Fruit fly (Drosophila melanogaster) whole organism, embryonic: ENCODE measurements around the gene Cdk5alpha.

Source experiments
- CG10147 ChIP-seq: fragments of 200-800 bp; sonication (Bioruptor generic); optimal IDR thresholded peaks from 2 replicates; lab custom pipeline; 2019; ENCODE audit warnings: missing biosample characterization, mild to moderate bottlenecking, missing genetic modification characterization, moderate library complexity
- CG10267 ChIP-seq: fragments of 200-800 bp; sonication (Bioruptor generic); optimal IDR thresholded peaks from 2 replicates; lab custom pipeline; 2018; ENCODE audit warnings: missing biosample characterization, mild to moderate bottlenecking, missing genetic modification characterization, moderate library complexity
- CG11398 ChIP-seq: fragments of 200-800 bp; sonication (Bioruptor generic); optimal IDR thresholded peaks from 2 replicates; lab custom pipeline; 2016; ENCODE audit warnings: missing biosample characterization, missing genetic modification characterization
- CG12219 ChIP-seq: fragments of 200-800 bp; sonication (Bioruptor generic); optimal IDR thresholded peaks from 3 replicates; lab custom pipeline; 2018; ENCODE audit warnings: missing biosample characterization, mild to moderate bottlenecking, missing genetic modification characterization
- CG12299 ChIP-seq: fragments of 200-800 bp; sonication (Bioruptor generic); optimal IDR thresholded peaks from 2 replicates; lab custom pipeline; 2018; ENCODE audit warnings: missing biosample characterization, mild to moderate bottlenecking, missing genetic modification characterization
- CG12744 ChIP-seq: fragments of 200-800 bp; sonication (Bioruptor generic); optimal IDR thresholded peaks from 2 replicates; lab custom pipeline; 2016; ENCODE audit warnings: missing biosample characterization, missing genetic modification characterization
- CG13123 ChIP-seq: fragments of 200-800 bp; sonication (Bioruptor generic); optimal IDR thresholded peaks from 2 replicates; lab custom pipeline; 2016; ENCODE audit warnings: missing biosample characterization, missing genetic modification characterization
- CG13287 ChIP-seq: fragments of 200-800 bp; sonication (Bioruptor generic); IDR thresholded peaks from 2 replicates; pipeline ENCODE4 v1.3.6; 2022; ENCODE audit warnings: missing biosample characterization, missing genetic modification characterization; ENCODE audit not compliant: partially characterized antibody
- CG15479 ChIP-seq: fragments of 200-800 bp; sonication (Bioruptor generic); optimal IDR thresholded peaks from 3 replicates; lab custom pipeline; 2019; ENCODE audit warnings: missing biosample characterization, mild to moderate bottlenecking, missing genetic modification characterization, moderate library complexity
- CG1647 ChIP-seq: fragments of 200-800 bp; sonication (Bioruptor generic); optimal IDR thresholded peaks from 3 replicates; lab custom pipeline; 2016; ENCODE audit warnings: missing biosample characterization, missing genetic modification characterization
- CG17361 ChIP-seq: fragments of 200-800 bp; sonication (Bioruptor generic); IDR thresholded peaks from 3 replicates; pipeline ENCODE4 v1.3.6; 2022; ENCODE audit warnings: missing biosample characterization, missing genetic modification characterization
- CG17829 ChIP-seq: fragments of 200-800 bp; optimal IDR thresholded peaks from 2 replicates; lab custom pipeline; 2019; ENCODE audit warnings: missing biosample characterization, mild to moderate bottlenecking, missing genetic modification characterization, moderate library complexity
- CG18262 ChIP-seq: fragments of 200-800 bp; optimal IDR thresholded peaks from 3 replicates; lab custom pipeline; 2019; ENCODE audit warnings: missing biosample characterization, mild to moderate bottlenecking, missing genetic modification characterization, moderate library complexity
- CG2678 ChIP-seq: fragments of 200-800 bp; sonication (Bioruptor generic); optimal IDR thresholded peaks from 3 replicates; lab custom pipeline; 2019; ENCODE audit warnings: missing biosample characterization, mild to moderate bottlenecking, missing genetic modification characterization, moderate library complexity
- CG2875 ChIP-seq: fragments of 200-800 bp; sonication (Bioruptor generic); optimal IDR thresholded peaks from 2 replicates; lab custom pipeline; 2017; ENCODE audit warnings: missing biosample characterization, mild to moderate bottlenecking, missing genetic modification characterization, missing genetic modification reagents
- CG31388 ChIP-seq: fragments of 200-800 bp; sonication (Bioruptor generic); optimal IDR thresholded peaks from 2 replicates; lab custom pipeline; 2016; ENCODE audit warnings: missing biosample characterization, missing genetic modification characterization
- CG33557 ChIP-seq: fragments of 200-800 bp; sonication (Bioruptor generic); optimal IDR thresholded peaks from 2 replicates; lab custom pipeline; 2019; ENCODE audit warnings: missing biosample characterization, mild to moderate bottlenecking, missing genetic modification characterization, moderate library complexity
- CG3995 ChIP-seq: fragments of 200-800 bp; sonication (Bioruptor generic); optimal IDR thresholded peaks from 3 replicates; lab custom pipeline; 2016; ENCODE audit warnings: missing biosample characterization, missing genetic modification characterization
- CG9797 ChIP-seq: fragments of 200-800 bp; sonication (Bioruptor generic); optimal IDR thresholded peaks from 3 replicates; lab custom pipeline; 2018; ENCODE audit warnings: missing biosample characterization, mild to moderate bottlenecking, missing genetic modification characterization
- CoRest ChIP-seq: fragments of 200-800 bp; sonication (Bioruptor generic); optimal IDR thresholded peaks from 3 replicates; lab custom pipeline; 2018; ENCODE audit warnings: missing biosample characterization, mild to moderate bottlenecking, missing genetic modification characterization, moderate library complexity
- D ChIP-seq, 2 experiments: fragments of 200-800 bp in 1 of 2; fragments of >200 bp in 1 of 2; sonication (Bioruptor generic) in 1 of 2; optimal IDR thresholded peaks; 2 replicates in 1 of 2; 3 replicates in 1 of 2; lab custom pipeline; 2017; ENCODE audit warnings: mild to moderate bottlenecking in 1 of 2, missing biosample characterization in 1 of 2, missing genetic modification characterization in 1 of 2, missing genetic modification reagents in 1 of 2
- Dp ChIP-seq: fragments of 200-800 bp; sonication (Bioruptor generic); optimal IDR thresholded peaks from 2 replicates; lab custom pipeline; 2018; ENCODE audit warnings: missing biosample characterization, mild to moderate bottlenecking, missing genetic modification characterization, moderate library complexity
- Eip74EF ChIP-seq, 2 experiments: fragments of 200-800 bp in 1 of 2; fragments of >200 bp in 1 of 2; sonication (Bioruptor generic) in 1 of 2; optimal IDR thresholded peaks; 2 replicates each; lab custom pipeline; 2017 to 2019; ENCODE audit warnings: missing biosample characterization in 2 of 2, missing genetic modification characterization in 2 of 2, mild to moderate bottlenecking in 1 of 2, moderate library complexity in 1 of 2
- Fer1 ChIP-seq: fragments of 200-800 bp; sonication (Bioruptor generic); optimal IDR thresholded peaks from 2 replicates; lab custom pipeline; 2017; ENCODE audit warnings: missing biosample characterization, mild to moderate bottlenecking, missing genetic modification characterization
- Lim3 ChIP-seq: fragments of 200-800 bp; sonication (Bioruptor generic); IDR thresholded peaks from 2 replicates; pipeline ENCODE4 v1.3.6; 2022; ENCODE audit warnings: missing biosample characterization, missing genetic modification characterization
- Lpt ChIP-seq: fragments of >200 bp; optimal IDR thresholded peaks from 2 replicates; lab custom pipeline; 2018; ENCODE audit warnings: missing biosample characterization, missing genetic modification characterization
- MBD-R2 ChIP-seq: fragments of 200-800 bp; sonication (Bioruptor generic); IDR thresholded peaks from 2 replicates; pipeline ENCODE4 v1.3.6; 2022; ENCODE audit warnings: missing biosample characterization, missing genetic modification characterization
- MESR4 ChIP-seq: fragments of 200-800 bp; sonication (Bioruptor generic); optimal IDR thresholded peaks from 2 replicates; lab custom pipeline; 2018; ENCODE audit warnings: missing biosample characterization, mild to moderate bottlenecking, missing genetic modification characterization, moderate library complexity
- Med ChIP-seq: fragments of 200-800 bp; sonication (Bioruptor generic); peaks from one replicate; lab custom pipeline; 2016; ENCODE audit warnings: missing biosample characterization, missing genetic modification characterization, mild to moderate bottlenecking, inconsistent platforms, moderate library complexity
- Poxn ChIP-seq: fragments of 200-800 bp; sonication (Bioruptor generic); IDR thresholded peaks from 2 replicates; pipeline ENCODE4 v1.3.6; 2022; ENCODE audit warnings: missing biosample characterization, missing genetic modification characterization
- Stat92E ChIP-seq, 3 experiments: fragments of >200 bp in 2 of 3; fragments of 200-800 bp in 1 of 3; sonication (Bioruptor generic) in 1 of 3; optimal IDR thresholded peaks; 2 replicates each; lab custom pipeline; 2017 to 2019; ENCODE audit warnings: missing biosample characterization in 3 of 3, missing genetic modification characterization in 3 of 3, mild to moderate bottlenecking in 1 of 3, moderate library complexity in 1 of 3
- YL-1 ChIP-seq: fragments of 200-800 bp; sonication (Bioruptor generic); optimal IDR thresholded peaks from 3 replicates; lab custom pipeline; 2017; ENCODE audit warnings: missing biosample characterization, mild to moderate bottlenecking, missing genetic modification characterization
- bigmax ChIP-seq: fragments of 200-800 bp; sonication (Bioruptor generic); optimal IDR thresholded peaks from 2 replicates; lab custom pipeline; 2018; ENCODE audit warnings: missing biosample characterization, mild to moderate bottlenecking, missing genetic modification characterization
- bsh ChIP-seq, 2 experiments: fragments of 200-800 bp; sonication (Bioruptor generic); optimal IDR thresholded peaks; 2 replicates each; lab custom pipeline; 2017 to 2018; ENCODE audit warnings: mild to moderate bottlenecking in 2 of 2, missing biosample characterization in 2 of 2, missing genetic modification characterization in 2 of 2, moderate library complexity in 1 of 2
- chinmo ChIP-seq: fragments of 200-800 bp; sonication (Bioruptor generic); IDR thresholded peaks from 4 replicates; pipeline ENCODE4 v1.3.6; 2022; ENCODE audit warnings: missing biosample characterization, missing genetic modification characterization; ENCODE audit not compliant: partially characterized antibody
- crp ChIP-seq, 2 experiments: fragments of 200-800 bp; sonication (Bioruptor generic); optimal IDR thresholded peaks; 2 replicates in 1 of 2; 3 replicates in 1 of 2; lab custom pipeline; 2017; ENCODE audit warnings: missing biosample characterization in 2 of 2, missing genetic modification characterization in 2 of 2, mild to moderate bottlenecking in 1 of 2, moderate library complexity in 1 of 2
- exex ChIP-seq: fragments of 200-800 bp; sonication (Bioruptor generic); optimal IDR thresholded peaks from 4 replicates; lab custom pipeline; 2018; ENCODE audit warnings: missing biosample characterization, mild to moderate bottlenecking, missing genetic modification characterization, moderate library complexity
- ftz-f1 ChIP-seq: fragments of 200-800 bp; sonication (Bioruptor generic); optimal IDR thresholded peaks from 2 replicates; lab custom pipeline; 2016; ENCODE audit warnings: missing biosample characterization, missing genetic modification characterization
- inv ChIP-seq: fragments of 200-800 bp; sonication (Bioruptor generic); IDR thresholded peaks from 2 replicates; pipeline ENCODE4 v1.3.6; 2022; ENCODE audit warnings: missing biosample characterization, missing genetic modification characterization; ENCODE audit not compliant: partially characterized antibody
- kni ChIP-seq: fragments of 200-800 bp; sonication (Bioruptor generic); optimal IDR thresholded peaks from 3 replicates; lab custom pipeline; 2017; ENCODE audit warnings: mild to moderate bottlenecking, missing biosample characterization, missing genetic modification reagents, missing genetic modification characterization
- knrl ChIP-seq: fragments of 200-800 bp; sonication (Bioruptor generic); IDR thresholded peaks from 3 replicates; pipeline ENCODE4 v1.3.6; 2022; ENCODE audit warnings: missing biosample characterization, missing genetic modification characterization; ENCODE audit not compliant: partially characterized antibody
- pfk ChIP-seq: fragments of 200-800 bp; sonication (Bioruptor generic); optimal IDR thresholded peaks from 2 replicates; lab custom pipeline; 2018; ENCODE audit warnings: missing biosample characterization, mild to moderate bottlenecking, missing genetic modification characterization, moderate library complexity
- phol ChIP-seq: fragments of 200-800 bp; sonication (Bioruptor generic); optimal IDR thresholded peaks from 3 replicates; lab custom pipeline; 2018; ENCODE audit warnings: missing biosample characterization, mild to moderate bottlenecking, missing genetic modification characterization, moderate library complexity
- pzg ChIP-seq: fragments of 200-800 bp; sonication (Bioruptor generic); optimal IDR thresholded peaks from 3 replicates; lab custom pipeline; 2018; ENCODE audit warnings: missing biosample characterization, mild to moderate bottlenecking, missing genetic modification characterization, moderate library complexity
- stwl ChIP-seq: fragments of 200-800 bp; sonication (Bioruptor generic); optimal IDR thresholded peaks from 3 replicates; lab custom pipeline; 2018; ENCODE audit warnings: missing biosample characterization, mild to moderate bottlenecking, missing genetic modification characterization, moderate library complexity

Cdk5alpha gene

dm6 chr2L:10333091-10333991, 22.6 kb upstream of the Cdk5alpha start, which contains the start of gene GATAd (continued):
- TF ChIP-seq CG18262 (tag; lab: Kevin White, UChicago) (peak; percentile 4), kni (GFP tag; lab: Kevin White, UChicago) (peak; percentile 99), bigmax (no peak), CG10267 (tag; lab: Kevin White, UChicago) (peak; percentile 33), CG12219 (GFP tag; lab: Kevin White, UChicago) (no peak), pzg (GFP tag; lab: Kevin White, UChicago) (peak; percentile 62), pfk (GFP tag; lab: Kevin White, UChicago) (peak; percentile 83), CoRest (tag; lab: Kevin White, UChicago) (peak; percentile 24), YL-1 (GFP tag; lab: Kevin White, UChicago) (peak; percentile 16), CG31388 (GFP tag; lab: Kevin White, UChicago) (no peak), Eip74EF (GFP tag; optimal IDR thresholded peaks at IDR 0.05; lab: Kevin White, UChicago) (peak in 1 of 2 experiments; percentile 19), exex (tag; lab: Kevin White, UChicago) (peak; percentile 18), CG13287 (peak; percentile 47; the same call in 1 of the 2 replicates), CG13123 (no peak), ftz-f1 (GFP tag; lab: Kevin White, UChicago) (peak; percentile 61), CG1647 (GFP tag; lab: Kevin White, UChicago) (no peak), crp (GFP tag; optimal IDR thresholded peaks at IDR 0.05; lab: Kevin White, UChicago) (no peak), CG9797 (GFP tag; lab: Kevin White, UChicago) (peak; percentile 52), CG10147 (peak; percentile 6), MESR4 (GFP tag; lab: Kevin White, UChicago) (peak; percentile 86), CG12744 (GFP tag; lab: Kevin White, UChicago) (no peak), D (optimal IDR thresholded peaks at IDR 0.05; lab: Kevin White, UChicago) (no peak), D (GFP tag; optimal IDR thresholded peaks at IDR 0.05; lab: Kevin White, UChicago) (no peak), MBD-R2 (GFP tag; lab: Robert Waterston, UW) (peak; percentile 19; the same call in 1 of the 2 replicates), Lpt (no peak), knrl (GFP tag; lab: Robert Waterston, UW) (0 out of 3 replicates have a peak, but pooled peaks have one; percentile 37), CG17829 (peak; percentile 43), Fer1 (GFP tag; lab: Kevin White, UChicago) (no peak), CG2678 (tag; lab: Kevin White, UChicago) (no peak), Poxn (GFP tag; lab: Robert Waterston, UW) (no peak), CG11398 (no peak), stwl (tag; lab: Kevin White, UChicago) (peak; percentile 34), Dp (peak; percentile 33), CG15479 (GFP tag; lab: Kevin White, UChicago) (peak; percentile 64), CG2875 (no peak), Lim3 (no peak), CG12299 (peak; percentile 28), Med (GFP tag; lab: Kevin White, UChicago) (peak; percentile 60), CG3995 (GFP tag; lab: Kevin White, UChicago) (peak; percentile 79), Stat92E (GFP tag; optimal IDR thresholded peaks at IDR 0.05; lab: Kevin White, UChicago) (peak in 1 of 3 experiments; percentile 44), CG33557 (GFP tag; lab: Kevin White, UChicago) (peak; percentile 12), phol (tag; lab: Kevin White, UChicago) (peak; percentile 13), chinmo (peak; percentile 74; the same call in 1 of the 4 replicates), bsh (GFP tag; optimal IDR thresholded peaks at IDR 0.05; lab: Kevin White, UChicago) (no peak), inv (GFP tag; lab: Robert Waterston, UW) (peak; percentile 20; the same call in 1 of the 2 replicates), CG17361 (GFP tag; lab: Robert Waterston, UW) (0 out of 3 replicates have a peak, but pooled peaks have one; percentile 5)
